Fruit fly (Drosophila melanogaster): Measurements from ENCODE around the gene alpha-Man-Ib.

alpha-Man-Ib gene

DNA sequence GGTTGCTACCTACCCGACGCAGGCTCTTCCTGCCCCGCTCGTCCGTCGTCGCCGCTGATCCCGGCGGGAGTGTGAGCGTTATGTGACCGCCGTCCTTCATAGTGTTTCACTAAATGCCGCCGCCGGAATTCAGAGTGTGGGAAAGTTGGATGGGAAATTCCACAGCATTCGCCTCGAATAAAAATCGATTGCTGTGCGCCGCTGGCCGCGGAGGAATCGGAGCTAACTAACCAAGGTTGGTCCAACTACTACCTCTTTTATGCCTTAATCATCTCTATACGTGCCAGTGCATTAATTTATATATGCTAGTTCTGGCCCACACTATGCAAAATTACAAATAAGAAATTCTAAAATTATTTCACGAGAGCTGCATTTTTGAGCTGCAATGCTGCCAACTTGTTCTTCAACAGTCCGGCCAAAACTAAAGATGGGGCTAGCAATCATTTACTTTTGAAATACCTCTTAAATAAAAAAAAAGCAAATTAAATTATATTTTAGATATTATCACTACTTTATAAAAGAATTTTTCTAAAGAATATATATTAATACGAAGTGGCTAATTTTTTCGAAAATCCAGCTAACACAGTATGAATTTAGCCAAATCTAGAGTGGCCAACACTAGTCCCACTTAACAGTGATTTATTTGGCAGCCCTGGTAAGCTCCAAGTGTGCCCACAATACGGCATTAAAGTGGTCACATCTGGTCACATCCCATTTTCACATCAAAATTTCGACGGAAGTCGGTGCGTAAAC lies at the start of gene alpha-Man-Ib, which contains the start of gene Pdhb:
Gene alpha-Man-Ib (minus strand): TSS at position 425 of the 753 bp plus-strand sequence.
Gene Pdhb (plus strand): TSS at position 674 of the 753 bp plus-strand sequence.
- no peak for TF ChIP-seq CG8478 (optimal IDR thresholded peaks at IDR 0.05)
- TF ChIP-seq psq (optimal IDR thresholded peaks at IDR 0.05), result no peak
- no peak for TF ChIP-seq usp (GFP tag; optimal IDR thresholded peaks at IDR 0.05)
- TF ChIP-seq Dll (optimal IDR thresholded peaks at IDR 0.05), result no peak

DNA sequence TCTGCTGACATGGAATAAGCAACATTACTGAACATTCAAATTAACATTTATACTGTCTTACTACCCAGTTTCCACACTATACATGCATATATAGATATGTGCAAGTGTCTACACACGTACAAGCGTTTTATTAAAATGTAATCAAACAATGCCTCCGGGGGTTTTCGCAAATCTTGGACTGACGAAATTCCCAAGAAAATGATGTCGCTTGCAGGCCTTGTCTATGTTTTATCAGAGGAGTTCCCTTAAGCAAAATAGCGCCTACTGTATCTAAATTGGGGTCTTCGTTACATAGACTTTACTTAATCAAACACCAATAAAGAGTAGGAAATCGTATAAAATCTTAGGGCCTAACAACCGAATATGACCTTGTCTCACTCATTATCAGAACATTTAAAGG lies 47.0 kb upstream of the alpha-Man-Ib start:
- TF ChIP-seq pan (optimal IDR thresholded peaks at IDR 0.05) (no peak), psq (optimal IDR thresholded peaks at IDR 0.05) (no peak), Dll (optimal IDR thresholded peaks at IDR 0.05) (no peak), EcR (GFP tag; optimal IDR thresholded peaks at IDR 0.05) (no peak), CG8478 (optimal IDR thresholded peaks at IDR 0.05) (no peak), usp (GFP tag; optimal IDR thresholded peaks at IDR 0.05) (no peak)

DNA sequence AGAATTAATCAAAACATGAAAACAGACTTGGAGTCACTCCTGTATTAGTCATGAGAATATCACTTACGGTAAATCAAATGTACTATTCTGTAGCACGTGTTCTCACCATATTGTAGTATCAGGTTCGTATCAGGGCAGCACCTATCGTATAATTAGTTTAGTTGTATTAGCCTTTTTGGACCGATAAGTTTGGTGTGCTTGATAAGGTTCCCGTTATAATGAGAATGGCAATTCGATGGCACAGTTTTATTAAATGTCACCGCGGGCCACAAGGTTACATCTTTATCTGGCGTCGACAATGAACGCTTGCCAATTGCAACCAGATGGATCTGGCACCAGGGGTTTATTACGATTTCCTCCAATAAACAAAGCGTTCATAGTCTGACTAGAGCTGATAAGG lies 46.1 kb upstream of the alpha-Man-Ib start:
- TF ChIP-seq EcR (GFP tag; optimal IDR thresholded peaks at IDR 0.05) (no peak), CG8478 (optimal IDR thresholded peaks at IDR 0.05) (no peak), Dll (optimal IDR thresholded peaks at IDR 0.05) (no peak), usp (GFP tag; optimal IDR thresholded peaks at IDR 0.05) (no peak), psq (optimal IDR thresholded peaks at IDR 0.05) (no peak), pan (optimal IDR thresholded peaks at IDR 0.05) (no peak)

- TF ChIP-seq psq (optimal IDR thresholded peaks at IDR 0.05) (no peak), pan (optimal IDR thresholded peaks at IDR 0.05) (peak; percentile 97)
Observed at dm6 chr3R:29157418-29158398, 45.1 kb upstream of the alpha-Man-Ib start, which contains the start of gene rdog. rdog (plus strand) TSS chr3R:29158122.

- TF ChIP-seq usp (GFP tag; optimal IDR thresholded peaks at IDR 0.05) (no peak), Dll (optimal IDR thresholded peaks at IDR 0.05) (no peak)
Observed at dm6 chr3R:29153197-29153644, 40.6 kb upstream of the alpha-Man-Ib start, which contains the start of the genes Slbp and Rpn2. Slbp (minus strand) TSS chr3R:29153266. Rpn2 (plus strand) TSS chr3R:29153524.

DNA sequence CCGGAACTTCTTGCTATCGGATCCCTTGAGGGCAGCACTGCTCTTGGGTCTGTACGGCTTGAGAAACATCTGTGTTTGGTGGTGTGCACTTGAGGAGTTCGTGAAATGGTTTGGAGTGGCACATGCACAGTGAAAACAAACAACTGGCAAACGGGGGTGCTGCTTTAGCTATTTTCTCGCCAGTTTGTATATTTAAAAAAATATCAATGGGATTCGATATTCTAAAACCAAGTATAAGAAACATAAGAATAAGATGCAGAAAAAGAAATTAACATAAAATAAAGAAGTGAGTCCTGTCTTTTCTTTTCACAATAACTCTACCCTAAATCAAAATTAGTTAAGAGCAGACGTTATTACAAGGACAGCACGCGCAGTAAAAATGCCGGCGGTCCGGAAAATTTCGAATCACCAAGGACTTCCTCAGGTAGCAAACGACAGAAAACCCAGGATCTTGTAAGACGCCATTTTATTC lies 39.0 kb upstream of the alpha-Man-Ib start, which contains the start of gene eIF2D:
Gene eIF2D (minus strand): TSS at position 174 of the 472 bp plus-strand sequence.
- TF ChIP-seq CG8478 (optimal IDR thresholded peaks at IDR 0.05) (no peak), psq (optimal IDR thresholded peaks at IDR 0.05) (no peak), pan (optimal IDR thresholded peaks at IDR 0.05) (no peak), Dll (optimal IDR thresholded peaks at IDR 0.05) (no peak), EcR (GFP tag; optimal IDR thresholded peaks at IDR 0.05) (no peak), usp (GFP tag; optimal IDR thresholded peaks at IDR 0.05) (no peak)

DNA sequence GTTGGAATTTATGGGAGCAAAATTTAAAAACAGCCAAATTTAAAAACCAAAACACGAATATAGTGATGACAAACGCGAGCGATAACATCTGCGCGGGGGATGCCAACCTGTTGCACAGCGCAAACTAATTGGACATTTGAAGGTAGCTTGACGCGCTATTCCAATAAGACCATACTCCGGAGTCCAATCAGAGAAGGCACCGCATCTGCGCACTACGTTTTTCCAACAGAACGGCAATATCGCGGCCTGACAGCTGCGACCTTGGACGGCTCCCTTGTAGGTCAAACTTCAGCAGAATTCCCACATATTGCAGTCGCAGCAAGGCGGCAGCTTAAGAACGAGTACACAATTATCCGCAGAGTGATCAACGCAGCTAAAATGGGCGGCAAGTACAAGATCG lies 35.5 kb upstream of the alpha-Man-Ib start, which contains the start of the genes CG11882 and Pglym78:
Gene CG11882 (minus strand): TSS at position 101 of the 400 bp plus-strand sequence.
Gene Pglym78 (plus strand): TSS at position 177 of the 400 bp plus-strand sequence.
- no peak for TF ChIP-seq psq (optimal IDR thresholded peaks at IDR 0.05)
- TF ChIP-seq pan (optimal IDR thresholded peaks at IDR 0.05), result no peak
- no peak for TF ChIP-seq EcR (GFP tag; optimal IDR thresholded peaks at IDR 0.05)
- no peak for TF ChIP-seq Dll (optimal IDR thresholded peaks at IDR 0.05)
- TF ChIP-seq usp (GFP tag; optimal IDR thresholded peaks at IDR 0.05), result no peak

dm6 chr3R:29146710-29147109 lies 34.1 kb upstream of the alpha-Man-Ib start, which contains the start of gene CG14511:
CG14511 (minus strand) TSS chr3R:29146893.
- no peak for TF ChIP-seq usp (GFP tag; optimal IDR thresholded peaks at IDR 0.05)
- TF ChIP-seq EcR (GFP tag; optimal IDR thresholded peaks at IDR 0.05), result no peak
- no peak for TF ChIP-seq psq (optimal IDR thresholded peaks at IDR 0.05)
- TF ChIP-seq Dll (optimal IDR thresholded peaks at IDR 0.05), result no peak
- no peak for TF ChIP-seq CG8478 (optimal IDR thresholded peaks at IDR 0.05)
- no peak for TF ChIP-seq pan (optimal IDR thresholded peaks at IDR 0.05)

DNA sequence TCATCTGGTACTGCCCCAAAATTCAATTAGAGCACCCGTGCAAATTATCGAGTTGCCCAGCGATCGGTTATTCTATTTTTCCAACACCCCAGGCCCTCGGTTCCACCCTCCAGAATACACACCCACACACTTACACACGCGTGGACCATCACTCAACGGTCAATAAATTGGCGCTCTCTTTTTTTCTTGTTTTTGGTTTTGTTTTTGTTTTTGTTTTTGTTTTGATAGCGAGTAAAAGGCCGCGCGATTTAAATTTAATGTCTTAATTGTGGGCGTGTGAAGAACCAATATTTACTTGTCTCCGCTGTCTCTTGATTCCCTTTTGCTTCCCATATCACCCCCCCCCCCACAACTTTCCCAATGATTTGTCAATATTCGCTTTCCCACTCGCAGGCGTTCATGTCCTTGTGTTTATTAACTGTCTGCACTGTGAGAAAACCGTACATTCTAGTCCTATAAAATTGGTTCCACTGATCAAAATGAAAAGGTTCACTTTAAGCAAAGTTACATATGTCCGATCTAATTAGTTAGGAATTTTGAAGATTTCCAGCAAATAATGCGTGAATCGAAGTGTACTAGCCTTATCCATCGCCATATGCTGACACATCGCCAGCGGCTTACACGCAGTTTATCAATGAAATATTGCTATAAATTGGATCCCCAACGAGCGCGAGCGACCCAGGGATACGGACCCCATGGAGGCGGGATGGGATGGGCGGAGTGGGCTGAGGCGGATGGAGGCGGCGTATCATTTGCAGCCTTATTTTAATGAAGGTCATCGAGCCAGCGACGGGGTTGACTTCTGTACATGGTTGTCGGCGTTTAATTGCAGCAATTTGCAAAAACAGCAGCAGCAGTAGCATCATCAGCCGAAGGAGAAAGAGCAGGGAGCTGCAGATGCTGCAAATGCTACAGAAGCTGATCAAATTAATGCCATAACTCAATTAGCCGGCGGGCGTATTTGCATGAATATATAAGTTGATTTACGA lies 27.4 kb upstream of the alpha-Man-Ib start:
- no peak for TF ChIP-seq psq (optimal IDR thresholded peaks at IDR 0.05)
- no peak for TF ChIP-seq pan (optimal IDR thresholded peaks at IDR 0.05)
- TF ChIP-seq Dll (optimal IDR thresholded peaks at IDR 0.05), result no peak
- TF ChIP-seq CG8478 (optimal IDR thresholded peaks at IDR 0.05), result no peak
- TF ChIP-seq EcR (GFP tag; optimal IDR thresholded peaks at IDR 0.05), result no peak
- no peak for TF ChIP-seq usp (GFP tag; optimal IDR thresholded peaks at IDR 0.05)

DNA sequence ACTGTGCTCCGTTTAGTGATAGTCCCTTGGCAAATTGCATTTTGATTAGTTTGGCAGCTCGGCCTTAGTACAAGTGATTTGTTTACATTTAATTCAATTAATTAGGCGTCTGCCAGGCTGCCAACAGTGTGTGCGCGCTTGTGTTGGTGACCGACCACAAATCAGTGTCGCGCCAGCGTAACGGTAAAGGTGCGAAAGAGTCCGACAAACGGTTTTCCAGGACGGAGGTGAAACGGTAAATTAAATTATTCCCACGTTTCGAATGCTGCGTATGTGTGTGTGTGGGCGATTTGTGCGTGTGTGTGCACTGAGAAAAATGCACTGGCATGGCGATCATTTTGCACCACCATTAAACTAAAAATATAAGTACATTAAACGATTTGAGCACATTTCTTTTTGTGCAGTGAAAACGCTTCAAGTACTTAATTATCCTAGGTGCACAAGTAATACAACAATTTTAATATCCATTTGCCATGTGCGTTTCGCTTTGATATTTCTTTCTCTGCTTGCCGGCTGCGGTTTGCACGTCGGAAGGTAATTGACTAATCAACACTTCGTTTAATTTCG lies 26.4 kb upstream of the alpha-Man-Ib start:
- TF ChIP-seq CG8478 (optimal IDR thresholded peaks at IDR 0.05) (no peak), usp (GFP tag; optimal IDR thresholded peaks at IDR 0.05) (no peak), EcR (GFP tag; optimal IDR thresholded peaks at IDR 0.05) (no peak), pan (optimal IDR thresholded peaks at IDR 0.05) (no peak), Dll (optimal IDR thresholded peaks at IDR 0.05) (no peak), psq (optimal IDR thresholded peaks at IDR 0.05) (no peak)

Data from whole organism.